Fruit fly (Drosophila melanogaster) whole organism, embryonic: ENCODE results near the gene Pgls.

Experiments
- CG10321 ChIP-seq: fragments of 200-800 bp; sonication (Bioruptor generic); IDR thresholded peaks from 2 replicates; pipeline ENCODE4 v1.3.6; 2022; ENCODE audit warnings: missing biosample characterization, missing genetic modification characterization
- CG10654 ChIP-seq: fragments of 200-800 bp; sonication (Bioruptor generic); optimal IDR thresholded peaks from 2 replicates; lab custom pipeline; 2016; ENCODE audit warnings: missing biosample characterization, missing genetic modification characterization
- CG11085 ChIP-seq: fragments of 200-800 bp; sonication (Bioruptor generic); IDR thresholded peaks from 2 replicates; pipeline ENCODE4 v1.3.6; 2022; ENCODE audit warnings: missing biosample characterization, missing genetic modification characterization
- CG11093 ChIP-seq: fragments of 200-800 bp; sonication (Bioruptor generic); IDR thresholded peaks from 3 replicates; pipeline ENCODE4 v1.3.6; 2022; ENCODE audit warnings: missing biosample characterization, missing genetic modification characterization
- CG11695 ChIP-seq: fragments of 200-800 bp; sonication (Bioruptor generic); IDR thresholded peaks from 3 replicates; pipeline ENCODE4 v1.3.6; 2022; ENCODE audit warnings: missing biosample characterization, missing genetic modification characterization
- CG12155 ChIP-seq: fragments of 200-800 bp; sonication (Bioruptor generic); optimal IDR thresholded peaks from 3 replicates; lab custom pipeline; 2016; ENCODE audit warnings: missing biosample characterization, missing genetic modification characterization
- CG12659 ChIP-seq: fragments of 200-800 bp; sonication (Bioruptor generic); optimal IDR thresholded peaks from 3 replicates; lab custom pipeline; 2017; ENCODE audit warnings: mild to moderate bottlenecking, missing biosample characterization, missing genetic modification reagents, missing genetic modification characterization
- CG15601 ChIP-seq: fragments of 200-800 bp; sonication (Bioruptor generic); optimal IDR thresholded peaks from 3 replicates; lab custom pipeline; 2019; ENCODE audit warnings: missing biosample characterization, mild to moderate bottlenecking, missing genetic modification characterization, moderate library complexity
- CG16813 ChIP-seq: fragments of 200-800 bp; sonication (Bioruptor generic); IDR thresholded peaks from 3 replicates; pipeline ENCODE4 v1.3.6; 2022; ENCODE audit warnings: missing biosample characterization, missing genetic modification characterization; ENCODE audit not compliant: partially characterized antibody
- CG17359 ChIP-seq: fragments of 200-800 bp; sonication (Bioruptor generic); optimal IDR thresholded peaks from 3 replicates; lab custom pipeline; 2018; ENCODE audit warnings: missing biosample characterization, mild to moderate bottlenecking, missing genetic modification characterization, moderate library complexity
- CG17829 ChIP-seq: fragments of 200-800 bp; optimal IDR thresholded peaks from 2 replicates; lab custom pipeline; 2019; ENCODE audit warnings: missing biosample characterization, mild to moderate bottlenecking, missing genetic modification characterization, moderate library complexity
- CG18262 ChIP-seq: fragments of 200-800 bp; optimal IDR thresholded peaks from 3 replicates; lab custom pipeline; 2019; ENCODE audit warnings: missing biosample characterization, mild to moderate bottlenecking, missing genetic modification characterization, moderate library complexity
- CG18599 ChIP-seq: fragments of 200-800 bp; sonication (Bioruptor generic); optimal IDR thresholded peaks from 3 replicates; lab custom pipeline; 2017; ENCODE audit warnings: missing biosample characterization, missing genetic modification characterization, mild to moderate bottlenecking, moderate library complexity, missing genetic modification reagents
- CG30020 ChIP-seq: fragments of 200-800 bp; optimal IDR thresholded peaks from 2 replicates; lab custom pipeline; 2019; ENCODE audit warnings: missing biosample characterization, mild to moderate bottlenecking, missing genetic modification characterization, moderate library complexity
- CG30403 ChIP-seq: fragments of 200-800 bp; sonication (Bioruptor generic); optimal IDR thresholded peaks from 3 replicates; lab custom pipeline; 2016; ENCODE audit warnings: missing biosample characterization, missing genetic modification characterization
- CG3281 ChIP-seq: fragments of 200-800 bp; sonication (Bioruptor generic); optimal IDR thresholded peaks from 3 replicates; lab custom pipeline; 2017; ENCODE audit warnings: missing biosample characterization, mild to moderate bottlenecking, missing genetic modification characterization
- CG34376 ChIP-seq: fragments of 200-800 bp; sonication (Bioruptor generic); optimal IDR thresholded peaks from 2 replicates; lab custom pipeline; 2018; ENCODE audit warnings: missing biosample characterization, mild to moderate bottlenecking, missing genetic modification characterization
- CG5180 ChIP-seq: fragments of 200-800 bp; sonication (Bioruptor generic); optimal IDR thresholded peaks from 3 replicates; lab custom pipeline; 2017; ENCODE audit warnings: missing biosample characterization, missing genetic modification characterization, mild to moderate bottlenecking, moderate library complexity, missing genetic modification reagents
- CG6654 ChIP-seq: fragments of 200-800 bp; sonication (Bioruptor generic); optimal IDR thresholded peaks from 2 replicates; lab custom pipeline; 2017; ENCODE audit warnings: missing biosample characterization, mild to moderate bottlenecking, missing genetic modification characterization
- CG7556 ChIP-seq: fragments of 200-800 bp; sonication (Bioruptor generic); optimal IDR thresholded peaks from 2 replicates; lab custom pipeline; 2017; ENCODE audit warnings: missing biosample characterization, mild to moderate bottlenecking, missing genetic modification characterization
- CG8281 ChIP-seq: fragments of 200-800 bp; sonication (Bioruptor generic); optimal IDR thresholded peaks from 2 replicates; lab custom pipeline; 2018; ENCODE audit warnings: missing biosample characterization, mild to moderate bottlenecking, missing genetic modification characterization, moderate library complexity
- CG8924 ChIP-seq: fragments of 200-800 bp; optimal IDR thresholded peaks from 3 replicates; lab custom pipeline; 2019; ENCODE audit warnings: missing biosample characterization, mild to moderate bottlenecking, missing genetic modification characterization, moderate library complexity
- Chrac-16 ChIP-seq: fragments of 200-800 bp; sonication (Bioruptor generic); optimal IDR thresholded peaks from 3 replicates; lab custom pipeline; 2016; ENCODE audit warnings: missing biosample characterization, missing genetic modification characterization
- CoRest ChIP-seq: fragments of 200-800 bp; sonication (Bioruptor generic); optimal IDR thresholded peaks from 3 replicates; lab custom pipeline; 2018; ENCODE audit warnings: missing biosample characterization, mild to moderate bottlenecking, missing genetic modification characterization, moderate library complexity
- Doc2 ChIP-seq: fragments of 200-800 bp; sonication (Bioruptor generic); IDR thresholded peaks from 2 replicates; pipeline ENCODE4 v1.3.6; 2022; ENCODE audit warnings: missing biosample characterization, missing genetic modification characterization
- Ets65A ChIP-seq: fragments of 200-800 bp; sonication (Bioruptor generic); peaks from one replicate; lab custom pipeline; 2016; ENCODE audit warnings: missing biosample characterization, missing genetic modification characterization
- H2.0 ChIP-seq: fragments of 200-800 bp; sonication (Bioruptor generic); IDR thresholded peaks from 2 replicates; pipeline ENCODE4 v1.3.6; 2022; ENCODE audit warnings: missing biosample characterization, missing genetic modification characterization
- Hr3 ChIP-seq: fragments of 200-800 bp; sonication (Bioruptor generic); optimal IDR thresholded peaks from 3 replicates; lab custom pipeline; 2016; ENCODE audit warnings: missing biosample characterization, missing genetic modification characterization
- Hr39 ChIP-seq: fragments of >200 bp; optimal IDR thresholded peaks from 2 replicates; lab custom pipeline; 2017
- Hr51 ChIP-seq, 2 experiments: fragments of 200-800 bp; sonication (Bioruptor generic); optimal IDR thresholded peaks; 2 replicates in 1 of 2; 3 replicates in 1 of 2; lab custom pipeline; 2016 to 2018; ENCODE audit warnings: missing biosample characterization in 2 of 2, missing genetic modification characterization in 2 of 2, mild to moderate bottlenecking in 1 of 2, moderate library complexity in 1 of 2
- Lhr ChIP-seq: fragments of 200-800 bp; sonication (Bioruptor generic); optimal IDR thresholded peaks from 3 replicates; lab custom pipeline; 2017; ENCODE audit warnings: mild to moderate bottlenecking, missing biosample characterization, missing genetic modification reagents, missing genetic modification characterization
- Oli ChIP-seq: fragments of 200-800 bp; sonication (Bioruptor generic); optimal IDR thresholded peaks from 2 replicates; lab custom pipeline; 2018; ENCODE audit warnings: missing biosample characterization, mild to moderate bottlenecking, missing genetic modification characterization, moderate library complexity
- Xrp1 ChIP-seq: fragments of 200-800 bp; sonication (Bioruptor generic); IDR thresholded peaks from 2 replicates; pipeline ENCODE4 v1.3.6; 2022; ENCODE audit warnings: missing biosample characterization, missing genetic modification characterization
- chif ChIP-seq, 2 experiments: fragments of 200-800 bp; sonication (Bioruptor generic); optimal IDR thresholded peaks; 3 replicates each; lab custom pipeline; 2016; ENCODE audit warnings: missing biosample characterization in 2 of 2, missing genetic modification characterization in 2 of 2
- dmrt11E ChIP-seq: fragments of 200-800 bp; sonication (Bioruptor generic); optimal IDR thresholded peaks from 3 replicates; lab custom pipeline; 2018; ENCODE audit warnings: missing biosample characterization, mild to moderate bottlenecking, missing genetic modification characterization, moderate library complexity
- dpn ChIP-seq, 2 experiments: fragments of 200-800 bp; sonication (Bioruptor generic); optimal IDR thresholded peaks; 3 replicates each; lab custom pipeline; 2016; ENCODE audit warnings: missing biosample characterization in 2 of 2, missing genetic modification characterization in 2 of 2
- ems ChIP-seq: fragments of 200-800 bp; sonication (Bioruptor generic); optimal IDR thresholded peaks from 3 replicates; lab custom pipeline; 2016; ENCODE audit warnings: missing biosample characterization, missing genetic modification characterization
- gem ChIP-seq: fragments of 200-800 bp; sonication (Bioruptor generic); optimal IDR thresholded peaks from 2 replicates; lab custom pipeline; 2019; ENCODE audit warnings: missing biosample characterization, mild to moderate bottlenecking, missing genetic modification characterization, moderate library complexity
- insv ChIP-seq, 2 experiments: fragments of 200-800 bp; sonication (Bioruptor generic); optimal IDR thresholded peaks; 3 replicates each; lab custom pipeline; 2016 to 2018; ENCODE audit warnings: missing biosample characterization in 2 of 2, missing genetic modification characterization in 2 of 2
- lab ChIP-seq: fragments of 200-800 bp; sonication (Bioruptor generic); optimal IDR thresholded peaks from 3 replicates; lab custom pipeline; 2017; ENCODE audit warnings: missing biosample characterization, missing genetic modification characterization, mild to moderate bottlenecking, moderate library complexity, missing genetic modification reagents
- onecut ChIP-seq: fragments of 200-800 bp; sonication (Bioruptor generic); IDR thresholded peaks from 2 replicates; pipeline ENCODE4 v1.3.6; 2022; ENCODE audit warnings: missing biosample characterization, missing genetic modification characterization
- pros ChIP-seq: fragments of 200-800 bp; sonication (Bioruptor generic); optimal IDR thresholded peaks from 3 replicates; lab custom pipeline; 2019; ENCODE audit warnings: missing biosample characterization, mild to moderate bottlenecking, missing genetic modification characterization, moderate library complexity
- row ChIP-seq: fragments of 200-800 bp; sonication (Bioruptor generic); IDR thresholded peaks from 3 replicates; pipeline ENCODE4 v1.3.6; 2022; ENCODE audit warnings: missing biosample characterization, missing genetic modification characterization
- shn ChIP-seq: fragments of 200-800 bp; sonication (Bioruptor generic); optimal IDR thresholded peaks from 3 replicates; lab custom pipeline; 2016; ENCODE audit warnings: missing biosample characterization, missing genetic modification characterization
- sr ChIP-seq: fragments of 200-800 bp; sonication (Bioruptor generic); IDR thresholded peaks from 3 replicates; pipeline ENCODE4 v1.3.6; 2022; ENCODE audit warnings: missing biosample characterization, missing genetic modification characterization
- stwl ChIP-seq: fragments of 200-800 bp; sonication (Bioruptor generic); optimal IDR thresholded peaks from 3 replicates; lab custom pipeline; 2018; ENCODE audit warnings: missing biosample characterization, mild to moderate bottlenecking, missing genetic modification characterization, moderate library complexity
- wdn ChIP-seq: fragments of 200-800 bp; sonication (Bioruptor generic); IDR thresholded peaks from 2 replicates; pipeline ENCODE4 v1.3.6; 2022; ENCODE audit warnings: missing biosample characterization, missing genetic modification characterization
- z ChIP-seq: fragments of 200-800 bp; sonication (Bioruptor generic); IDR thresholded peaks from 3 replicates; pipeline ENCODE4 v1.3.6; 2022; ENCODE audit warnings: missing biosample characterization, missing genetic modification characterization

Pgls gene

dm6 chrX:10822096-10822495 is 25.1 kb upstream of the Pgls start (continued):
- TF ChIP-seq Oli, result no peak
- TF ChIP-seq lab, result no peak
- peak; percentile 79 for TF ChIP-seq CG10321 (GFP tag; lab: Robert Waterston, UW)
- TF ChIP-seq Doc2 (GFP tag; lab: Robert Waterston, UW), result no peak
- TF ChIP-seq CG11085 (GFP tag; lab: Robert Waterston, UW), result no peak
- TF ChIP-seq row (GFP tag; lab: Robert Waterston, UW), result no peak
- no peak for TF ChIP-seq CG17829 (tag; lab: Kevin White, UChicago)
- TF ChIP-seq CG11093 (GFP tag; lab: Robert Waterston, UW), result no peak
- TF ChIP-seq dmrt11E (tag; lab: Kevin White, UChicago), result no peak
- TF ChIP-seq Hr39 (lab: Kevin White, UChicago), result no peak
- no peak for TF ChIP-seq CG7556 (GFP tag; lab: Kevin White, UChicago)
- TF ChIP-seq CG30403, result no peak
- TF ChIP-seq stwl (tag; lab: Kevin White, UChicago), result peak; percentile 20
- 0 out of 3 replicates have a peak, but pooled peaks have one; percentile 41 for TF ChIP-seq sr (GFP tag; lab: Robert Waterston, UW)

- TF ChIP-seq Hr3 (peak; percentile 58), CG16813 (no peak), Lhr (GFP tag; lab: Kevin White, UChicago) (peak; percentile 28), CG30020 (tag; lab: Kevin White, UChicago) (peak; percentile 11), CG11695 (peak; percentile 53; the same call in 1 of the 3 replicates), chif (GFP tag; optimal IDR thresholded peaks at IDR 0.05; lab: Kevin White, UChicago) (peak; percentile 18 to 55), Ets65A (GFP tag; lab: Kevin White, UChicago) (peak; percentile 69), z (peak; percentile 72), dpn (GFP tag; optimal IDR thresholded peaks at IDR 0.05; lab: Kevin White, UChicago) (peak in 1 of 2 experiments; percentile 40), CG8924 (tag; lab: Kevin White, UChicago) (peak; percentile 91), CG6654 (GFP tag; lab: Kevin White, UChicago) (peak; percentile 24), CoRest (peak; percentile 87), CG18262 (tag; lab: Kevin White, UChicago) (peak; percentile 89), CG3281 (GFP tag; lab: Kevin White, UChicago) (peak; percentile 63), CG17359 (tag; lab: Kevin White, UChicago) (peak; percentile 72), wdn (no peak), CG34376 (GFP tag; lab: Kevin White, UChicago) (peak; percentile 23), CG15601 (tag; lab: Kevin White, UChicago) (peak; percentile 62), CG12659 (GFP tag; lab: Kevin White, UChicago) (peak; percentile 64), CG8281 (tag; lab: Kevin White, UChicago) (peak; percentile 21), Xrp1 (GFP tag; lab: Robert Waterston, UW) (peak; percentile 78), insv (GFP tag; optimal IDR thresholded peaks at IDR 0.05; lab: Kevin White, UChicago) (peak in 1 of 2 experiments; percentile 75), Hr51 (GFP tag; optimal IDR thresholded peaks at IDR 0.05; lab: Kevin White, UChicago) (peak; percentile 48 to 71), pros (GFP tag; lab: Kevin White, UChicago) (no peak), CG10654 (GFP tag; lab: Kevin White, UChicago) (peak; percentile 24), onecut (GFP tag; lab: Robert Waterston, UW) (peak; percentile 25), gem (tag; lab: Kevin White, UChicago) (peak; percentile 89), Chrac-16 (GFP tag; lab: Kevin White, UChicago) (peak; percentile 37), shn (peak; percentile 44), ems (GFP tag; lab: Kevin White, UChicago) (peak; percentile 0), CG12155 (peak; percentile 33), CG18599 (GFP tag; lab: Kevin White, UChicago) (peak; percentile 86), CG5180 (GFP tag; lab: Kevin White, UChicago) (peak; percentile 46), H2.0 (GFP tag; lab: Robert Waterston, UW) (peak; percentile 33; the same call in 1 of the 2 replicates)
These were observed 24.4 kb upstream of the Pgls start for dm6 chrX:10822678-10823440.
